Worm (Caenorhabditis elegans) whole organism, L2 larva: Measurements from ENCODE around the gene F41E6.7.

Source experiments
- fos-1 ChIP-seq: fragments of 150-350 bp; optimal IDR thresholded peaks from 2 replicates; lab custom pipeline; 2014; ENCODE audit warnings: missing biosample characterization, missing genetic modification characterization
- zag-1 ChIP-seq: fragments of 150-350 bp; optimal IDR thresholded peaks from 2 replicates; lab custom pipeline; 2014; ENCODE audit warnings: missing biosample characterization, missing genetic modification characterization

- TF ChIP-seq zag-1 (tag; lab: Kevin White, UChicago) (no peak), fos-1 (peak; percentile 26)
These were observed 4.2 kb upstream of the F41E6.7 start, which contains the start of gene F41E6.5 for ce11 chrV:8603272-8603671.
